Fruit fly (Drosophila melanogaster): ENCODE data around the gene CG14448.

CG14448 gene

dm6 chr3L:22822544-22823175, 34.4 kb downstream of the CG14448 start:
- peak; percentile 66 for TF ChIP-seq Crg-1 (GFP tag; optimal IDR thresholded peaks at IDR 0.05)
- TF ChIP-seq kay (GFP tag; ENCODE audit: borderline replicate concordance) = peak; percentile 99
- peak; percentile 91 for TF ChIP-seq ovo (GFP tag; optimal IDR thresholded peaks at IDR 0.05)
- TF ChIP-seq bab1 (GFP tag; optimal IDR thresholded peaks at IDR 0.05) = peak; percentile 10
- TF ChIP-seq cnc (optimal IDR thresholded peaks at IDR 0.05) = no peak
- TF ChIP-seq CG5204 (GFP tag; optimal IDR thresholded peaks at IDR 0.05) = peak; percentile 90
- peak; percentile 98 for TF ChIP-seq tj (GFP tag; optimal IDR thresholded peaks at IDR 0.05)
- TF ChIP-seq pad (GFP tag; optimal IDR thresholded peaks at IDR 0.05) = peak; percentile 61
- peak; percentile 67 for TF ChIP-seq CG1620 (GFP tag; optimal IDR thresholded peaks at IDR 0.05)
- peak; percentile 92 for TF ChIP-seq toe (GFP tag; optimal IDR thresholded peaks at IDR 0.05)
- TF ChIP-seq Hr96 (GFP tag; optimal IDR thresholded peaks at IDR 0.05) = peak; percentile 91
- peak; percentile 15 for TF ChIP-seq CG14711 (tag; optimal IDR thresholded peaks at IDR 0.05)
- peak; percentile 97 for TF ChIP-seq CG7045 (GFP tag; optimal IDR thresholded peaks at IDR 0.05)
- peak; percentile 99 for TF ChIP-seq CG12768 (GFP tag; optimal IDR thresholded peaks at IDR 0.05)
- peak; percentile 91 for TF ChIP-seq Clk (GFP tag; optimal IDR thresholded peaks at IDR 0.05)
- TF ChIP-seq cic (GFP tag; optimal IDR thresholded peaks at IDR 0.05) = peak; percentile 95
- TF ChIP-seq CG7101 (tag; optimal IDR thresholded peaks at IDR 0.05) = peak; percentile 73
- TF ChIP-seq CG33017 (tag; optimal IDR thresholded peaks at IDR 0.05) = peak; percentile 97
- TF ChIP-seq Mnt (GFP tag; optimal IDR thresholded peaks at IDR 0.05) = peak; percentile 76
- TF ChIP-seq CG11617 (GFP tag; optimal IDR thresholded peaks at IDR 0.05) = peak; percentile 98

DNA sequence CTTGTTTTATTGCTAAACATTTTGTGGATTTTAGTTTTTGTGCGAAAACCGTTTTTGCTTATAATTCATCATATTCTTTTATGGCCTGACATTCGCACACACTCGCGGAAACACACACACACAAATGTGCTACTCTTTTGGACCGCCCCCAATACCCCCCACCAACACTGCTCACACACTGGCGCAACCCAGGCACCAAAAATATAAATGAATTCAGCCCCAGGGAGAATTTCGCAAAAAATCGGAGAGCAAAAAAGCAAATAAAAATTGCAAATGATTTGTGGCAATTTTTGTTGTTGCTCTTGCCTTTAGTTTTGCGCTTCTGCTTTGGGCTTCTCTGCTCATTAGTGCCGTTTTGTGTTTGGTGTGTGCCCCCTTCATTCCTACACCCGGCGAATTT, 35.0 kb downstream of the CG14448 start:
- TF ChIP-seq bab1 (GFP tag; optimal IDR thresholded peaks at IDR 0.05) (no peak), kay (GFP tag; ENCODE audit: borderline replicate concordance) (peak; percentile 59), toe (GFP tag; optimal IDR thresholded peaks at IDR 0.05) (peak; percentile 4)

- TF ChIP-seq tj (GFP tag; optimal IDR thresholded peaks at IDR 0.05) = peak; percentile 34
- TF ChIP-seq CG1620 (GFP tag; optimal IDR thresholded peaks at IDR 0.05) = no peak
- peak; percentile 69 for TF ChIP-seq CG33017 (tag; optimal IDR thresholded peaks at IDR 0.05)
- peak; percentile 59 for TF ChIP-seq Clk (GFP tag; optimal IDR thresholded peaks at IDR 0.05)
- peak; percentile 9 for TF ChIP-seq bab1 (GFP tag; optimal IDR thresholded peaks at IDR 0.05)
- no peak for TF ChIP-seq toe (GFP tag; optimal IDR thresholded peaks at IDR 0.05)
- peak; percentile 30 for TF ChIP-seq CG7101 (tag; optimal IDR thresholded peaks at IDR 0.05)
- TF ChIP-seq cic (GFP tag; optimal IDR thresholded peaks at IDR 0.05) = peak; percentile 74
- TF ChIP-seq Hr96 (GFP tag; optimal IDR thresholded peaks at IDR 0.05) = peak; percentile 48
- peak; percentile 69 for TF ChIP-seq CG12768 (GFP tag; optimal IDR thresholded peaks at IDR 0.05)
- peak; percentile 43 for TF ChIP-seq pad (GFP tag; optimal IDR thresholded peaks at IDR 0.05)
- TF ChIP-seq Mnt (GFP tag; optimal IDR thresholded peaks at IDR 0.05) = peak; percentile 80
- TF ChIP-seq CG14711 (tag; optimal IDR thresholded peaks at IDR 0.05) = peak; percentile 8
- TF ChIP-seq cnc (optimal IDR thresholded peaks at IDR 0.05) = no peak
- peak; percentile 5 for TF ChIP-seq ovo (GFP tag; optimal IDR thresholded peaks at IDR 0.05)
- no peak for TF ChIP-seq kay (GFP tag; ENCODE audit: borderline replicate concordance)
- TF ChIP-seq Crg-1 (GFP tag; optimal IDR thresholded peaks at IDR 0.05) = peak; percentile 21
- peak; percentile 60 for TF ChIP-seq CG11617 (GFP tag; optimal IDR thresholded peaks at IDR 0.05)
Measured at dm6 chr3L:22824668-22825192, 36.5 kb downstream of the CG14448 start.

- TF ChIP-seq Clk (GFP tag; optimal IDR thresholded peaks at IDR 0.05) (no peak), tj (GFP tag; optimal IDR thresholded peaks at IDR 0.05) (peak; percentile 93), Crg-1 (GFP tag; optimal IDR thresholded peaks at IDR 0.05) (no peak)
Measured at dm6 chr3L:22826236-22826635, 38.0 kb downstream of the CG14448 start.

dm6 chr3L:22830132-22830697, 42.0 kb downstream of the CG14448 start:
- TF ChIP-seq CG11617 (GFP tag; optimal IDR thresholded peaks at IDR 0.05) (no peak), tj (GFP tag; optimal IDR thresholded peaks at IDR 0.05) (peak; percentile 98)

DNA sequence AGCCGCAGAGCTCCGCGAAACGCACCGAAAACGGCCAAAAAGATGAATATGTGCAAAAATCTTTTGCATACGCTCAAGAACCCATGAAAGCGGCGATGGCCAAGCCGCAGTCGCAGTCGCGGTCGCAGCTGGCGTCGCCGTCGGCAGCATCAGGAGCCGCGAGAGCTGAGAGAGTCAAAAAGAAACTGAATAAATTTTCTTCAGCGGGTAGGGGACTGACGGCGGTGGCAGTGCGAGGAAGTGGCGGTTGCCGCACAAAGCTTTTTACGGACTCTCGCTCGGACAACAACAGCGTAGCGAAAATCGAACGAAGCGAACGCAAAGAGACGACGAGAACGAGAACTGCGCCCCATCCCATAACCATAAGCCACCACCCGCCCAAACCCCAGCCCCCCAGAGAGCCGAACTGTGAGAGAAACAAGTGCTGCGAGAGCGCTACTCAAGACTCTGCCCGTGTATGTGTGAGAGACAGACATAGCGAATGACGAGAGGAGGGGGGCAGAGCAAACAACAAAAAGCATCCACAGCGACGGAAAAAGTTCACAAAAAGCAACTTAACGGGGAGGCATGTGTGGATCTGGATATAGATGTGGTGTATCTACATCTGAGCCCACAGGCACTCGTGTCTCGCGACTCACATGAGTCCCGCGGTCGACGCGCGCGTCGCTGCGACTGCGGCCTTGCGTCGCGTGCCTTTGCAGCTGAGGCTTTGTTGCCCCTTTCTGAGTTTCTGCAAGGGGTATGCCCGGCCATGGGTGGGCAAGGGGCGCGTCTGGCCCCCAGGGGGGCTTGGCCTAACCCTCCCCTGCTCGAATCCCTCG, 47.1 kb downstream of the CG14448 start, which contains the start of gene jim:
Gene jim (minus strand): TSS at position 51 of the 821 bp plus-strand sequence.
- peak; percentile 75 for TF ChIP-seq Clk (GFP tag; optimal IDR thresholded peaks at IDR 0.05)
- TF ChIP-seq CG5204 (GFP tag; optimal IDR thresholded peaks at IDR 0.05) = no peak
- peak; percentile 53 for TF ChIP-seq CG33017 (tag; optimal IDR thresholded peaks at IDR 0.05)
- TF ChIP-seq toe (GFP tag; optimal IDR thresholded peaks at IDR 0.05) = no peak
- TF ChIP-seq bab1 (GFP tag; optimal IDR thresholded peaks at IDR 0.05) = peak; percentile 8
- no peak for TF ChIP-seq Crg-1 (GFP tag; optimal IDR thresholded peaks at IDR 0.05)
- peak; percentile 87 for TF ChIP-seq cic (GFP tag; optimal IDR thresholded peaks at IDR 0.05)
- TF ChIP-seq Hr96 (GFP tag; optimal IDR thresholded peaks at IDR 0.05) = peak; percentile 23
- TF ChIP-seq CG11617 (GFP tag; optimal IDR thresholded peaks at IDR 0.05) = peak; percentile 74
- no peak for TF ChIP-seq kay (GFP tag; ENCODE audit: borderline replicate concordance)
- peak; percentile 44 for TF ChIP-seq ovo (GFP tag; optimal IDR thresholded peaks at IDR 0.05)
- peak; percentile 61 for TF ChIP-seq Mnt (GFP tag; optimal IDR thresholded peaks at IDR 0.05)
- peak; percentile 86 for TF ChIP-seq CG12768 (GFP tag; optimal IDR thresholded peaks at IDR 0.05)
- no peak for TF ChIP-seq cnc (optimal IDR thresholded peaks at IDR 0.05)
- TF ChIP-seq pad (GFP tag; optimal IDR thresholded peaks at IDR 0.05) = peak; percentile 77
- peak; percentile 67 for TF ChIP-seq CG7045 (GFP tag; optimal IDR thresholded peaks at IDR 0.05)
- peak; percentile 5 for TF ChIP-seq CG14711 (tag; optimal IDR thresholded peaks at IDR 0.05)
- TF ChIP-seq CG1620 (GFP tag; optimal IDR thresholded peaks at IDR 0.05) = no peak
- TF ChIP-seq CG7101 (tag; optimal IDR thresholded peaks at IDR 0.05) = peak; percentile 35
- peak; percentile 71 for TF ChIP-seq tj (GFP tag; optimal IDR thresholded peaks at IDR 0.05)

Data from whole organism, adult.